Fruit fly (Drosophila melanogaster) whole organism, embryonic: ENCODE measurements around the gene CG7483.

Experiments used
- Atf6 ChIP-seq: fragments of 200-800 bp; sonication (Bioruptor generic); IDR thresholded peaks from 2 replicates; pipeline ENCODE4 v1.3.6; 2022; ENCODE audit warnings: missing biosample characterization, missing genetic modification characterization
- Bgb ChIP-seq: fragments of 200-800 bp; sonication (Bioruptor generic); IDR thresholded peaks from 2 replicates; pipeline ENCODE4 v1.3.6; 2022; ENCODE audit warnings: missing biosample characterization, missing genetic modification characterization; ENCODE audit not compliant: partially characterized antibody
- CG10366 ChIP-seq: fragments of 200-800 bp; sonication (Bioruptor generic); IDR thresholded peaks from 2 replicates; pipeline ENCODE4 v1.3.6; 2022; ENCODE audit warnings: missing biosample characterization, missing genetic modification characterization
- CG11093 ChIP-seq: fragments of 200-800 bp; sonication (Bioruptor generic); IDR thresholded peaks from 3 replicates; pipeline ENCODE4 v1.3.6; 2022; ENCODE audit warnings: missing biosample characterization, missing genetic modification characterization
- CG11560 ChIP-seq: fragments of 200-800 bp; sonication (Bioruptor generic); IDR thresholded peaks from 3 replicates; pipeline ENCODE4 v1.3.6; 2022; ENCODE audit warnings: missing biosample characterization, missing genetic modification characterization
- CG15479 ChIP-seq: fragments of 200-800 bp; sonication (Bioruptor generic); optimal IDR thresholded peaks from 3 replicates; lab custom pipeline; 2019; ENCODE audit warnings: missing biosample characterization, mild to moderate bottlenecking, missing genetic modification characterization, moderate library complexity
- CG17802 ChIP-seq: fragments of 200-800 bp; sonication (Bioruptor generic); optimal IDR thresholded peaks from 2 replicates; lab custom pipeline; 2018; ENCODE audit warnings: missing biosample characterization, mild to moderate bottlenecking, missing genetic modification characterization, moderate library complexity
- CG17829 ChIP-seq: fragments of 200-800 bp; optimal IDR thresholded peaks from 2 replicates; lab custom pipeline; 2019; ENCODE audit warnings: missing biosample characterization, mild to moderate bottlenecking, missing genetic modification characterization, moderate library complexity
- CG2202 ChIP-seq: fragments of 200-800 bp; sonication (Bioruptor generic); optimal IDR thresholded peaks from 2 replicates; lab custom pipeline; 2018; ENCODE audit warnings: missing biosample characterization, mild to moderate bottlenecking, missing genetic modification characterization
- CG2875 ChIP-seq: fragments of 200-800 bp; sonication (Bioruptor generic); optimal IDR thresholded peaks from 2 replicates; lab custom pipeline; 2017; ENCODE audit warnings: missing biosample characterization, mild to moderate bottlenecking, missing genetic modification characterization, missing genetic modification reagents
- CG3838 ChIP-seq: fragments of 200-800 bp; sonication (Bioruptor generic); optimal IDR thresholded peaks from 3 replicates; lab custom pipeline; 2016; ENCODE audit warnings: missing biosample characterization, missing genetic modification characterization
- CG4328 ChIP-seq: fragments of 200-800 bp; sonication (Bioruptor generic); optimal IDR thresholded peaks from 3 replicates; lab custom pipeline; 2017; ENCODE audit warnings: missing biosample characterization, missing genetic modification reagents, missing genetic modification characterization
- CG4424 ChIP-seq: fragments of 200-800 bp; sonication (Bioruptor generic); optimal IDR thresholded peaks from 3 replicates; lab custom pipeline; 2016; ENCODE audit warnings: missing biosample characterization, missing genetic modification characterization
- CG4820 ChIP-seq: fragments of 200-800 bp; sonication (Bioruptor generic); optimal IDR thresholded peaks from 3 replicates; lab custom pipeline; 2016; ENCODE audit warnings: missing biosample characterization, missing genetic modification characterization
- CG4854 ChIP-seq: fragments of 200-800 bp; sonication (Bioruptor generic); optimal IDR thresholded peaks from 2 replicates; lab custom pipeline; 2016; ENCODE audit warnings: missing biosample characterization, missing genetic modification characterization, inconsistent platforms
- CG6765 ChIP-seq: fragments of 200-800 bp; sonication (Bioruptor generic); optimal IDR thresholded peaks from 3 replicates; lab custom pipeline; 2017; ENCODE audit warnings: missing biosample characterization, mild to moderate bottlenecking, missing genetic modification characterization
- CG7271 ChIP-seq: fragments of 200-800 bp; sonication (Bioruptor generic); optimal IDR thresholded peaks from 2 replicates; lab custom pipeline; 2018; ENCODE audit warnings: missing biosample characterization, mild to moderate bottlenecking, missing genetic modification characterization, moderate library complexity
- CG7372 ChIP-seq: fragments of 200-800 bp; sonication (Bioruptor generic); IDR thresholded peaks from 2 replicates; pipeline ENCODE4 v1.3.6; 2022; ENCODE audit warnings: missing biosample characterization, missing genetic modification characterization
- CG7556 ChIP-seq: fragments of 200-800 bp; sonication (Bioruptor generic); optimal IDR thresholded peaks from 2 replicates; lab custom pipeline; 2017; ENCODE audit warnings: missing biosample characterization, mild to moderate bottlenecking, missing genetic modification characterization
- CG7928 ChIP-seq: fragments of 200-800 bp; sonication (Bioruptor generic); optimal IDR thresholded peaks from 2 replicates; lab custom pipeline; 2017; ENCODE audit warnings: missing biosample characterization, mild to moderate bottlenecking, missing genetic modification characterization
- D ChIP-seq, 2 experiments: fragments of 200-800 bp in 1 of 2; fragments of >200 bp in 1 of 2; sonication (Bioruptor generic) in 1 of 2; optimal IDR thresholded peaks; 2 replicates in 1 of 2; 3 replicates in 1 of 2; lab custom pipeline; 2017; ENCODE audit warnings: mild to moderate bottlenecking in 1 of 2, missing biosample characterization in 1 of 2, missing genetic modification characterization in 1 of 2, missing genetic modification reagents in 1 of 2
- Dad ChIP-seq: fragments of 200-800 bp; sonication (Bioruptor generic); optimal IDR thresholded peaks from 3 replicates; lab custom pipeline; 2016; ENCODE audit warnings: missing biosample characterization, missing genetic modification characterization
- Elba2 ChIP-seq: fragments of 200-800 bp; sonication (Bioruptor generic); optimal IDR thresholded peaks from 3 replicates; lab custom pipeline; 2016; ENCODE audit warnings: missing biosample characterization, missing genetic modification characterization
- H2.0 ChIP-seq: fragments of 200-800 bp; sonication (Bioruptor generic); IDR thresholded peaks from 2 replicates; pipeline ENCODE4 v1.3.6; 2022; ENCODE audit warnings: missing biosample characterization, missing genetic modification characterization
- HLH3B ChIP-seq: fragments of 200-800 bp; sonication (Bioruptor generic); IDR thresholded peaks from 2 replicates; pipeline ENCODE4 v1.3.6; 2022; ENCODE audit warnings: missing biosample characterization, missing genetic modification characterization
- Kr ChIP-seq: fragments of 200-800 bp; sonication (Bioruptor generic); optimal IDR thresholded peaks from 2 replicates; lab custom pipeline; 2017; ENCODE audit warnings: missing biosample characterization, mild to moderate bottlenecking, missing genetic modification characterization
- Meics ChIP-seq: fragments of 200-800 bp; sonication (Bioruptor generic); optimal IDR thresholded peaks from 2 replicates; lab custom pipeline; 2017; ENCODE audit warnings: missing biosample characterization, mild to moderate bottlenecking, missing genetic modification characterization
- Mrtf ChIP-seq: fragments of 200-800 bp; sonication (Bioruptor generic); IDR thresholded peaks from 3 replicates; pipeline ENCODE4 v1.3.6; 2022; ENCODE audit warnings: missing biosample characterization, missing genetic modification characterization
- NC2β ChIP-seq: fragments of 200-800 bp; sonication (Bioruptor generic); optimal IDR thresholded peaks from 2 replicates; lab custom pipeline; 2016; ENCODE audit warnings: missing biosample characterization, missing genetic modification characterization
- Nf-YC ChIP-seq: fragments of 200-800 bp; optimal IDR thresholded peaks from 3 replicates; lab custom pipeline; 2019; ENCODE audit warnings: missing biosample characterization, mild to moderate bottlenecking, missing genetic modification characterization, moderate library complexity
- Poxn ChIP-seq: fragments of 200-800 bp; sonication (Bioruptor generic); IDR thresholded peaks from 2 replicates; pipeline ENCODE4 v1.3.6; 2022; ENCODE audit warnings: missing biosample characterization, missing genetic modification characterization
- Sin3A ChIP-seq: fragments of >200 bp; optimal IDR thresholded peaks from 2 replicates; lab custom pipeline; 2018
- Xbp1 ChIP-seq: fragments of 200-800 bp; sonication (Bioruptor generic); optimal IDR thresholded peaks from 3 replicates; lab custom pipeline; 2016; ENCODE audit warnings: missing biosample characterization, mild to moderate bottlenecking, missing genetic modification characterization
- ac ChIP-seq: fragments of 200-800 bp; sonication (Bioruptor generic); optimal IDR thresholded peaks from 3 replicates; lab custom pipeline; 2017; ENCODE audit warnings: missing biosample characterization, mild to moderate bottlenecking, missing genetic modification characterization
- amos ChIP-seq: fragments of 200-800 bp; sonication (Bioruptor generic); IDR thresholded peaks from 2 replicates; pipeline ENCODE4 v1.3.6; 2022; ENCODE audit warnings: missing biosample characterization, missing genetic modification characterization; ENCODE audit not compliant: partially characterized antibody
- chif ChIP-seq, 2 experiments: fragments of 200-800 bp; sonication (Bioruptor generic); optimal IDR thresholded peaks; 3 replicates each; lab custom pipeline; 2016; ENCODE audit warnings: missing biosample characterization in 2 of 2, missing genetic modification characterization in 2 of 2
- crc ChIP-seq: fragments of 200-800 bp; sonication (Bioruptor generic); optimal IDR thresholded peaks from 2 replicates; lab custom pipeline; 2016; ENCODE audit warnings: missing biosample characterization, missing genetic modification characterization
- crol ChIP-seq: fragments of 200-800 bp; sonication (Bioruptor generic); IDR thresholded peaks from 2 replicates; pipeline ENCODE4 v1.3.6; 2022; ENCODE audit warnings: missing biosample characterization, missing genetic modification characterization
- danr ChIP-seq: fragments of 200-800 bp; sonication (Bioruptor generic); IDR thresholded peaks from 2 replicates; pipeline ENCODE4 v1.3.6; 2022; ENCODE audit warnings: missing biosample characterization, missing genetic modification characterization
- dmrt11E ChIP-seq: fragments of 200-800 bp; sonication (Bioruptor generic); optimal IDR thresholded peaks from 3 replicates; lab custom pipeline; 2018; ENCODE audit warnings: missing biosample characterization, mild to moderate bottlenecking, missing genetic modification characterization, moderate library complexity
- dysf ChIP-seq: fragments of 200-800 bp; sonication (Bioruptor generic); IDR thresholded peaks from 3 replicates; pipeline ENCODE4 v1.3.6; 2022; ENCODE audit warnings: missing biosample characterization, missing genetic modification characterization
- fd64A ChIP-seq: fragments of 200-800 bp; sonication (Bioruptor generic); optimal IDR thresholded peaks from 3 replicates; lab custom pipeline; 2018; ENCODE audit warnings: missing biosample characterization, mild to moderate bottlenecking, missing genetic modification characterization
- gem ChIP-seq: fragments of 200-800 bp; sonication (Bioruptor generic); optimal IDR thresholded peaks from 2 replicates; lab custom pipeline; 2019; ENCODE audit warnings: missing biosample characterization, mild to moderate bottlenecking, missing genetic modification characterization, moderate library complexity
- grau ChIP-seq: fragments of 200-800 bp; optimal IDR thresholded peaks from 3 replicates; lab custom pipeline; 2019; ENCODE audit warnings: missing biosample characterization, mild to moderate bottlenecking, missing genetic modification characterization, moderate library complexity
- nau ChIP-seq: fragments of 200-800 bp; sonication (Bioruptor generic); optimal IDR thresholded peaks from 3 replicates; lab custom pipeline; 2017; ENCODE audit warnings: missing biosample characterization, mild to moderate bottlenecking, missing genetic modification characterization, missing genetic modification reagents
- odd ChIP-seq: fragments of 200-800 bp; sonication (Bioruptor generic); optimal IDR thresholded peaks from 2 replicates; lab custom pipeline; 2017; ENCODE audit warnings: missing biosample characterization, mild to moderate bottlenecking, missing genetic modification characterization
- schlank ChIP-seq: fragments of 200-800 bp; sonication (Bioruptor generic); optimal IDR thresholded peaks from 2 replicates; lab custom pipeline; 2018; ENCODE audit warnings: missing biosample characterization, mild to moderate bottlenecking, missing genetic modification characterization
- sr ChIP-seq: fragments of 200-800 bp; sonication (Bioruptor generic); IDR thresholded peaks from 3 replicates; pipeline ENCODE4 v1.3.6; 2022; ENCODE audit warnings: missing biosample characterization, missing genetic modification characterization
- tap ChIP-seq: fragments of 200-800 bp; optimal IDR thresholded peaks from 3 replicates; lab custom pipeline; 2019; ENCODE audit warnings: missing biosample characterization, mild to moderate bottlenecking, missing genetic modification characterization, moderate library complexity
- trh ChIP-seq: fragments of 200-800 bp; sonication (Bioruptor generic); optimal IDR thresholded peaks from 2 replicates; lab custom pipeline; 2016; ENCODE audit warnings: missing biosample characterization, missing genetic modification characterization
- unpg ChIP-seq: fragments of 200-800 bp; sonication (Bioruptor generic); optimal IDR thresholded peaks from 3 replicates; lab custom pipeline; 2018; ENCODE audit warnings: missing biosample characterization, mild to moderate bottlenecking, missing genetic modification characterization, moderate library complexity
- wdn ChIP-seq: fragments of 200-800 bp; sonication (Bioruptor generic); IDR thresholded peaks from 2 replicates; pipeline ENCODE4 v1.3.6; 2022; ENCODE audit warnings: missing biosample characterization, missing genetic modification characterization

Gene CG7483

dm6 chr3R:8313038-8313437 lies at the start of gene CG7483 (continued):
- no peak for TF ChIP-seq odd (GFP tag; lab: Kevin White, UChicago)
- no peak for TF ChIP-seq NC2β (GFP tag; lab: Kevin White, UChicago)
- TF ChIP-seq CG7271 (tag; lab: Kevin White, UChicago): peak; percentile 3
- no peak for TF ChIP-seq crol (GFP tag; lab: Robert Waterston, UW)
- no peak for TF ChIP-seq Mrtf
- no peak for TF ChIP-seq D (optimal IDR thresholded peaks at IDR 0.05; lab: Kevin White, UChicago)
- TF ChIP-seq D (GFP tag; optimal IDR thresholded peaks at IDR 0.05; lab: Kevin White, UChicago): no peak
- no peak for TF ChIP-seq ac
- TF ChIP-seq dysf (GFP tag; lab: Robert Waterston, UW): no peak
- no peak for TF ChIP-seq CG7556
- TF ChIP-seq Elba2 (GFP tag; lab: Kevin White, UChicago): no peak
- TF ChIP-seq Meics (GFP tag; lab: Kevin White, UChicago): no peak
- TF ChIP-seq CG17829 (tag; lab: Kevin White, UChicago): peak; percentile 36
- TF ChIP-seq CG17802: no peak
- TF ChIP-seq CG7372: no peak
- no peak for TF ChIP-seq crc (GFP tag; lab: Kevin White, UChicago)
- no peak for TF ChIP-seq trh
- no peak for TF ChIP-seq CG11093 (GFP tag; lab: Robert Waterston, UW)
- TF ChIP-seq unpg (GFP tag; lab: Kevin White, UChicago): no peak
- no peak for TF ChIP-seq gem
- no peak for TF ChIP-seq CG15479 (GFP tag; lab: Kevin White, UChicago)
- TF ChIP-seq Kr (GFP tag; lab: Kevin White, UChicago): no peak
- TF ChIP-seq chif (GFP tag; optimal IDR thresholded peaks at IDR 0.05; lab: Kevin White, UChicago): no peak
- peak; percentile 34 for TF ChIP-seq Nf-YC
- peak; percentile 86 for TF ChIP-seq amos (GFP tag; lab: Robert Waterston, UW)
- no peak for TF ChIP-seq CG7928 (GFP tag; lab: Kevin White, UChicago)
- peak; percentile 86 for TF ChIP-seq Bgb (GFP tag; lab: Robert Waterston, UW)
- no peak for TF ChIP-seq wdn (GFP tag; lab: Robert Waterston, UW)
- no peak for TF ChIP-seq HLH3B
- no peak for TF ChIP-seq CG4328 (GFP tag; lab: Kevin White, UChicago)
- no peak for TF ChIP-seq CG2202 (tag; lab: Kevin White, UChicago)
- TF ChIP-seq CG6765 (GFP tag; lab: Kevin White, UChicago): no peak
- no peak for TF ChIP-seq danr (GFP tag; lab: Robert Waterston, UW)
- TF ChIP-seq Xbp1 (GFP tag; lab: Kevin White, UChicago): no peak
- TF ChIP-seq CG4820: no peak
- no peak for TF ChIP-seq Atf6 (GFP tag; lab: Robert Waterston, UW)
- TF ChIP-seq CG11560 (tag; lab: Robert Waterston, UW): no peak
- no peak for TF ChIP-seq dmrt11E (tag; lab: Kevin White, UChicago)
- TF ChIP-seq tap: no peak
- TF ChIP-seq CG4424 (GFP tag; lab: Kevin White, UChicago): no peak
- peak; percentile 0 for TF ChIP-seq grau (tag; lab: Kevin White, UChicago)
- TF ChIP-seq CG3838 (GFP tag; lab: Kevin White, UChicago): no peak
- TF ChIP-seq H2.0 (GFP tag; lab: Robert Waterston, UW): no peak
- TF ChIP-seq nau (GFP tag; lab: Kevin White, UChicago): no peak
- no peak for TF ChIP-seq schlank (tag; lab: Kevin White, UChicago)
- TF ChIP-seq CG2875: no peak
- no peak for TF ChIP-seq Dad (GFP tag; lab: Kevin White, UChicago)
- TF ChIP-seq sr (GFP tag; lab: Robert Waterston, UW): no peak
- no peak for TF ChIP-seq Poxn (GFP tag; lab: Robert Waterston, UW)
- no peak for TF ChIP-seq CG4854 (GFP tag; lab: Kevin White, UChicago)
- no peak for TF ChIP-seq CG10366 (GFP tag; lab: Robert Waterston, UW)
- TF ChIP-seq fd64A (GFP tag; lab: Kevin White, UChicago): no peak
- TF ChIP-seq Sin3A (lab: Kevin White, UChicago): peak; percentile 34
